Fruit fly (Drosophila melanogaster) whole organism, adult: ENCODE results near the gene PK2-R2.
A peak's percentile ranks its signal among the peaks of the same experiment; 100 is the strongest.

Experiments used
- CG11617 ChIP-seq: fragments of 200-800 bp; sonication (Bioruptor generic); optimal IDR thresholded peaks from 2 replicates; lab custom pipeline; 2017; ENCODE audit warnings: mild to moderate bottlenecking, missing biosample characterization, missing genetic modification reagents, missing genetic modification characterization
- CG12768 ChIP-seq: fragments of 200-800 bp; sonication (Bioruptor generic); optimal IDR thresholded peaks from 2 replicates; lab custom pipeline; 2017; ENCODE audit warnings: missing biosample characterization, missing genetic modification characterization, mild to moderate bottlenecking, moderate library complexity, missing genetic modification reagents
- CG14711 ChIP-seq: fragments of 200-800 bp; sonication (Bioruptor generic); optimal IDR thresholded peaks from 2 replicates; lab custom pipeline; 2018; ENCODE audit warnings: missing biosample characterization, mild to moderate bottlenecking, missing genetic modification characterization, moderate library complexity
- CG1620 ChIP-seq: fragments of 200-800 bp; sonication (Bioruptor generic); optimal IDR thresholded peaks from 2 replicates; lab custom pipeline; 2016; ENCODE audit warnings: missing biosample characterization, missing genetic modification characterization
- CG33017 ChIP-seq: fragments of 200-800 bp; sonication (Bioruptor generic); optimal IDR thresholded peaks from 2 replicates; lab custom pipeline; 2018; ENCODE audit warnings: missing biosample characterization, mild to moderate bottlenecking, missing genetic modification characterization, moderate library complexity
- CG5204 ChIP-seq: fragments of 200-800 bp; sonication (Bioruptor generic); optimal IDR thresholded peaks from 2 replicates; lab custom pipeline; 2016; ENCODE audit warnings: missing biosample characterization, missing genetic modification characterization
- CG7045 ChIP-seq: fragments of 200-800 bp; sonication (Bioruptor generic); optimal IDR thresholded peaks from 2 replicates; lab custom pipeline; 2017; ENCODE audit warnings: missing biosample characterization, mild to moderate bottlenecking, missing genetic modification characterization
- CG7101 ChIP-seq: fragments of 200-800 bp; sonication (Bioruptor generic); optimal IDR thresholded peaks from 2 replicates; lab custom pipeline; 2018; ENCODE audit warnings: missing biosample characterization, mild to moderate bottlenecking, missing genetic modification characterization, moderate library complexity
- Clk ChIP-seq: fragments of 200-800 bp; sonication (Bioruptor generic); optimal IDR thresholded peaks from 2 replicates; lab custom pipeline; 2017; ENCODE audit warnings: missing biosample characterization, missing genetic modification characterization
- Crg-1 ChIP-seq: fragments of 200-800 bp; sonication (Bioruptor generic); optimal IDR thresholded peaks from 2 replicates; lab custom pipeline; 2016; ENCODE audit warnings: missing biosample characterization, missing genetic modification characterization
- Hr96 ChIP-seq: fragments of 200-800 bp; sonication (Bioruptor generic); optimal IDR thresholded peaks from 2 replicates; lab custom pipeline; 2016; ENCODE audit warnings: missing biosample characterization, missing genetic modification characterization
- Mnt ChIP-seq: fragments of 200-800 bp; sonication (Bioruptor generic); optimal IDR thresholded peaks from 2 replicates; lab custom pipeline; 2016; ENCODE audit warnings: missing biosample characterization, mild to moderate bottlenecking, missing genetic modification characterization
- bab1 ChIP-seq: fragments of 200-800 bp; sonication (Bioruptor generic); optimal IDR thresholded peaks from 3 replicates; lab custom pipeline; 2019; ENCODE audit warnings: missing biosample characterization, mild to moderate bottlenecking, missing genetic modification characterization, moderate library complexity
- cic ChIP-seq: fragments of 200-800 bp; sonication (Bioruptor generic); optimal IDR thresholded peaks from 2 replicates; lab custom pipeline; 2017; ENCODE audit warnings: missing biosample characterization, mild to moderate bottlenecking, missing genetic modification characterization, moderate library complexity
- cnc ChIP-seq, 2 experiments: fragments of >200 bp; optimal IDR thresholded peaks; 2 replicates each; lab custom pipeline; 2017
- kay ChIP-seq: fragments of 200-800 bp; sonication (Bioruptor generic); peaks from one replicate; lab custom pipeline; 2016; ENCODE audit warnings: missing biosample characterization, missing genetic modification characterization, borderline replicate concordance
- ovo ChIP-seq: fragments of 200-800 bp; sonication (Bioruptor generic); optimal IDR thresholded peaks from 2 replicates; lab custom pipeline; 2016; ENCODE audit warnings: missing biosample characterization, missing genetic modification characterization
- pad ChIP-seq: fragments of 200-800 bp; sonication (Bioruptor generic); optimal IDR thresholded peaks from 3 replicates; lab custom pipeline; 2017; ENCODE audit warnings: missing biosample characterization, missing genetic modification characterization, mild to moderate bottlenecking, moderate library complexity, missing genetic modification reagents
- tj ChIP-seq: fragments of 200-800 bp; sonication (Bioruptor generic); optimal IDR thresholded peaks from 3 replicates; lab custom pipeline; 2017; ENCODE audit warnings: missing biosample characterization, mild to moderate bottlenecking, missing genetic modification characterization, moderate library complexity
- toe ChIP-seq: fragments of 200-800 bp; sonication (Bioruptor generic); optimal IDR thresholded peaks from 2 replicates; lab custom pipeline; 2016; ENCODE audit warnings: missing biosample characterization, missing genetic modification characterization

The PK2-R2 gene

DNA sequence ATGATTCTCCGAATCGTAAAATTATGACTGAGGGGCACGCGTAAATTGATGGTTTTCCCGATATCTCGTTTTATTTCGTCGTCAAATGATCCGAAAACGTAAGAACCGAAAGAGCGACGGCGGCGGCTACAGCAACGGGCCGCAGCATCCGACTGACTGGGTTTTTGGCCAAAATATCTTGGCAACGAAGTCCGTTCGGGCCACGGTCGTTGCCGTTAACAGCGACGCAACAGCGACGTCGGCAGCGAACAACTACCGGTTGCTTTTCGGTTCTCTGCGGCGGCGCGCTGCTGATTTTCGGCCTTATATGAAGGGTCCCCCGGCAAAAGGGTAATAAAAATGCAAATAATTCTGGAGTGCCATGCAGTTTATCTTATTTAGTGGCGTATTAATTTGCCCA lies at the start of gene PK2-R2:
PK2-R2 (minus strand) TSS at position 160 of the 400 bp plus-strand sequence.
- TF ChIP-seq cnc (optimal IDR thresholded peaks at IDR 0.05; lab: Kevin White, UChicago) (no peak), CG7101 (tag; lab: Kevin White, UChicago) (no peak), tj (no peak), CG12768 (GFP tag; lab: Kevin White, UChicago) (no peak), kay (no peak), ovo (no peak), Hr96 (GFP tag; lab: Kevin White, UChicago) (no peak)

DNA sequence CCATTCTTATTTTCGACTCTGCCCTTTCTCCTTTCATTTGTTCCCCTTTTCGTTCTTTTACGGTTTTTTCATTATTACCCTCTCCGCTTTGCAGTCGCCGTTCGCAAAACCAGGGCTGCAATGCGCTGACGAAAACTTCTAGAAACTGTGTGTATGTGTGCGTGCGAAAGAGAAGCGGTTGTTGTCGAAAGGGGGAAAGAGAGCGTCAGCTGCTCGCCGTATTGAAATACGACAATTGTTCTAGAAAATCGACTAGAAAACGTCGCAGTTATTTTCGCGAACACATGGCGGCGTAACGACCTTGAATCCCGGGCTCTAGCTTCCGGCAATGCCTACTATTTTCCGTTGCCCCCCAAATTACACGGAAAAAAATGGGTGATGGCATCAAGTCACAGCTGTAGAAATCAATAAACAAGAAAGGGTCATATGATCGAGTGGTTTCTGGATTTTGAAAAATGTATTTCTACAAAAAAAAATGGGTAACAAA lies 48.7 kb upstream of the PK2-R2 start:
- TF ChIP-seq CG12768 (GFP tag; lab: Kevin White, UChicago): peak; percentile 21
- peak; percentile 15 for TF ChIP-seq ovo
- no peak for TF ChIP-seq cnc (optimal IDR thresholded peaks at IDR 0.05; lab: Kevin White, UChicago)
- no peak for TF ChIP-seq CG7045 (GFP tag; lab: Kevin White, UChicago)
- no peak for TF ChIP-seq CG5204 (GFP tag; lab: Kevin White, UChicago)
- TF ChIP-seq pad: peak; percentile 92
- TF ChIP-seq kay: peak; percentile 93
- no peak for TF ChIP-seq toe (GFP tag; lab: Kevin White, UChicago)
- TF ChIP-seq Hr96 (GFP tag; lab: Kevin White, UChicago): no peak
- TF ChIP-seq CG7101 (tag; lab: Kevin White, UChicago): peak; percentile 23
- TF ChIP-seq tj: no peak
- TF ChIP-seq CG11617 (GFP tag; lab: Kevin White, UChicago): peak; percentile 50
- no peak for TF ChIP-seq Clk (GFP tag; lab: Kevin White, UChicago)
- peak; percentile 31 for TF ChIP-seq CG33017 (tag; lab: Kevin White, UChicago)
- peak; percentile 32 for TF ChIP-seq cic (GFP tag; lab: Kevin White, UChicago)
- TF ChIP-seq CG14711: peak; percentile 22
- peak; percentile 3 for TF ChIP-seq bab1 (GFP tag; lab: Kevin White, UChicago)
- TF ChIP-seq Mnt (GFP tag; lab: Kevin White, UChicago): peak; percentile 86

- TF ChIP-seq toe (GFP tag; lab: Kevin White, UChicago): peak; percentile 80
- peak; percentile 39 for TF ChIP-seq CG12768 (GFP tag; lab: Kevin White, UChicago)
- peak; percentile 66 for TF ChIP-seq bab1 (GFP tag; lab: Kevin White, UChicago)
- TF ChIP-seq cic (GFP tag; lab: Kevin White, UChicago): no peak
- TF ChIP-seq ovo: peak; percentile 37
- TF ChIP-seq tj: peak; percentile 40
- no peak for TF ChIP-seq Hr96 (GFP tag; lab: Kevin White, UChicago)
- TF ChIP-seq CG5204 (GFP tag; lab: Kevin White, UChicago): peak; percentile 82
- peak; percentile 68 for TF ChIP-seq CG7101 (tag; lab: Kevin White, UChicago)
- peak; percentile 92 for TF ChIP-seq CG14711
- TF ChIP-seq Clk (GFP tag; lab: Kevin White, UChicago): peak; percentile 56
- TF ChIP-seq CG11617 (GFP tag; lab: Kevin White, UChicago): peak; percentile 39
- peak; percentile 30 for TF ChIP-seq Mnt (GFP tag; lab: Kevin White, UChicago)
- TF ChIP-seq kay: no peak
- TF ChIP-seq Crg-1: peak; percentile 63
- TF ChIP-seq CG33017 (tag; lab: Kevin White, UChicago): peak; percentile 34
- peak; percentile 71 for TF ChIP-seq CG1620
- no peak for TF ChIP-seq cnc (optimal IDR thresholded peaks at IDR 0.05; lab: Kevin White, UChicago)
- peak; percentile 25 for TF ChIP-seq pad
- TF ChIP-seq CG7045 (GFP tag; lab: Kevin White, UChicago): peak; percentile 47
Measured at dm6 chr3R:13381744-13382435, 47.9 kb upstream of the PK2-R2 start, which contains the start of the genes mRpS21 and Droj2. mRpS21 (minus strand) TSS chr3R:13381809. Droj2 (plus strand) TSS chr3R:13382106.

- TF ChIP-seq CG1620: no peak
- TF ChIP-seq CG7045 (GFP tag; lab: Kevin White, UChicago): no peak
- TF ChIP-seq CG12768 (GFP tag; lab: Kevin White, UChicago): no peak
- no peak for TF ChIP-seq toe (GFP tag; lab: Kevin White, UChicago)
- TF ChIP-seq CG7101 (tag; lab: Kevin White, UChicago): no peak
- no peak for TF ChIP-seq CG11617 (GFP tag; lab: Kevin White, UChicago)
- no peak for TF ChIP-seq Clk (GFP tag; lab: Kevin White, UChicago)
- no peak for TF ChIP-seq CG14711
- TF ChIP-seq Crg-1: no peak
- TF ChIP-seq CG33017 (tag; lab: Kevin White, UChicago): no peak
- TF ChIP-seq Hr96 (GFP tag; lab: Kevin White, UChicago): no peak
- no peak for TF ChIP-seq tj
- TF ChIP-seq cic (GFP tag; lab: Kevin White, UChicago): no peak
- no peak for TF ChIP-seq bab1 (GFP tag; lab: Kevin White, UChicago)
- TF ChIP-seq cnc (optimal IDR thresholded peaks at IDR 0.05; lab: Kevin White, UChicago): no peak
Measured at dm6 chr3R:13379675-13380074, 45.7 kb upstream of the PK2-R2 start, which contains the start of the genes CG9813 and CG8870. CG9813 (minus strand) TSS chr3R:13379775. CG8870 (plus strand) TSS chr3R:13379842.

DNA sequence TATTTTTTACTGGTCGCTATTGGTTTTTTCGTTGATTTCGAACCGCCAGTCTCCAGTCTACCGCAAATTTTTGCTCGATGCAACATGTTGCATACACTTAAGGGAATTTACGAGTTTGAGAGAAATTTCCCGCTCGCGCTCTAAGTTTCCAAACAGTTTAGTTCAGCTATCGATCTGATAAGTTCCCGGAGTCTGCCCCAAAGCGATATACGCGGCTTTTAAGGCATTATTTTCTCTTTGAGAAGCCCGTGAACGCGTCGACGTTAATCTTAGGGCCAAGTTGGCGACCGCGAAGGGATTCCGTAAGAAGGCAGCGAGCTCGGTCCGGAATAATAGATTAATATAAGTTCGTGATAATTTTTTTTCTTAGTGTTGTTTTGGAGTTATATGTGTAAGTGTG lies 40.9 kb upstream of the PK2-R2 start:
- TF ChIP-seq CG1620 (no peak), tj (no peak), Hr96 (GFP tag; lab: Kevin White, UChicago) (no peak), cic (GFP tag; lab: Kevin White, UChicago) (no peak), Crg-1 (no peak), CG7101 (tag; lab: Kevin White, UChicago) (no peak), CG12768 (GFP tag; lab: Kevin White, UChicago) (no peak), CG7045 (GFP tag; lab: Kevin White, UChicago) (no peak), CG5204 (GFP tag; lab: Kevin White, UChicago) (no peak), ovo (no peak)
